Worm (Caenorhabditis elegans) whole organism, L2 larva: ENCODE measurements around the gene dhcr-24.

Source experiments
- F13H6.1 ChIP-seq: sonication (generic microtip); optimal IDR thresholded peaks from 2 replicates; lab custom pipeline; 2016; ENCODE audit warnings: missing genetic modification characterization, missing compliant biosample characterization
- R02D3.7 ChIP-seq: fragments of 150-350 bp; optimal IDR thresholded peaks from 2 replicates; lab custom pipeline; 2014; ENCODE audit warnings: missing biosample characterization, missing genetic modification characterization
- alr-1 ChIP-seq: fragments of 150-350 bp; optimal IDR thresholded peaks from 2 replicates; lab custom pipeline; 2014; ENCODE audit warnings: missing biosample characterization, missing genetic modification characterization
- aly-2 ChIP-seq: fragments of 150-350 bp; optimal IDR thresholded peaks from 2 replicates; lab custom pipeline; 2014; ENCODE audit warnings: missing biosample characterization, missing genetic modification characterization
- egl-27 ChIP-seq: sonication (generic microtip); optimal IDR thresholded peaks from 3 replicates; lab custom pipeline; 2017; ENCODE audit warnings: missing biosample characterization, missing genetic modification reagents, missing genetic modification characterization
- elt-1 ChIP-seq: fragments of 150-350 bp; optimal IDR thresholded peaks from 2 replicates; lab custom pipeline; 2014; ENCODE audit warnings: missing biosample characterization, missing genetic modification characterization
- elt-3 ChIP-seq: sonication (generic microtip); optimal IDR thresholded peaks from 2 replicates; lab custom pipeline; 2017; ENCODE audit warnings: missing biosample characterization, missing genetic modification characterization
- fos-1 ChIP-seq: fragments of 150-350 bp; optimal IDR thresholded peaks from 2 replicates; lab custom pipeline; 2014; ENCODE audit warnings: missing biosample characterization, missing genetic modification characterization
- nhr-12 ChIP-seq: fragments of 150-350 bp; optimal IDR thresholded peaks from 2 replicates; lab custom pipeline; 2014; ENCODE audit warnings: missing biosample characterization, missing genetic modification characterization
- nhr-77 ChIP-seq: fragments of 150-350 bp; optimal IDR thresholded peaks from 2 replicates; lab custom pipeline; 2014; ENCODE audit warnings: missing biosample characterization, missing genetic modification characterization
- zag-1 ChIP-seq: fragments of 150-350 bp; optimal IDR thresholded peaks from 2 replicates; lab custom pipeline; 2014; ENCODE audit warnings: missing biosample characterization, missing genetic modification characterization
- ztf-4 ChIP-seq: fragments of 150-350 bp; optimal IDR thresholded peaks from 2 replicates; lab custom pipeline; 2014; ENCODE audit warnings: missing biosample characterization, missing genetic modification characterization

- no peak for TF ChIP-seq alr-1 (tag; lab: Kevin White, UChicago)
- TF ChIP-seq egl-27 = no peak
- TF ChIP-seq nhr-12 (tag; lab: Kevin White, UChicago) = no peak
- no peak for TF ChIP-seq elt-1 (tag; lab: Kevin White, UChicago)
- TF ChIP-seq R02D3.7 (tag; lab: Kevin White, UChicago) = no peak
- no peak for TF ChIP-seq ztf-4 (tag; lab: Kevin White, UChicago)
- no peak for TF ChIP-seq aly-2
- no peak for TF ChIP-seq F13H6.1 (tag; lab: Kevin White, UChicago)
- TF ChIP-seq zag-1 = no peak
- TF ChIP-seq nhr-77 (tag; lab: Kevin White, UChicago) = no peak
- no peak for TF ChIP-seq fos-1
- TF ChIP-seq elt-3 (tag; lab: Kevin White, UChicago) = no peak
Measured at ce11 chrX:2526078-2526477, 37.9 kb downstream of the dhcr-24 start.
